Fruit fly (Drosophila melanogaster) whole organism, wandering third instar larva: ENCODE measurements around the gene ppk14.

Experiments
- CG32264 ChIP-seq: fragments of 200-800 bp; sonication (Bioruptor generic); optimal IDR thresholded peaks from 2 replicates; lab custom pipeline; 2016; ENCODE audit warnings: missing biosample characterization, missing genetic modification characterization
- CG9705 ChIP-seq: fragments of 200-800 bp; sonication (Bioruptor generic); optimal IDR thresholded peaks from 2 replicates; lab custom pipeline; 2018; ENCODE audit warnings: missing biosample characterization, mild to moderate bottlenecking, missing genetic modification characterization
- Dfd ChIP-seq: fragments of >200 bp; optimal IDR thresholded peaks from 2 replicates; lab custom pipeline; 2017; ENCODE audit warnings: missing biosample characterization, missing genetic modification characterization
- Dif ChIP-seq: fragments of 200-275, 200-300 bp; sonication (Bioruptor generic); optimal IDR thresholded peaks from 2 replicates; lab custom pipeline; 2018; ENCODE audit warnings: missing biosample characterization, missing genetic modification characterization; ENCODE audit not compliant: partially characterized antibody
- Hr78 ChIP-seq: fragments of >200 bp; optimal IDR thresholded peaks from 2 replicates; lab custom pipeline; 2017; ENCODE audit warnings: missing biosample characterization, missing genetic modification characterization
- Hr83 ChIP-seq: fragments of 200-300 bp; sonication (Bioruptor generic); optimal IDR thresholded peaks from 2 replicates; lab custom pipeline; 2016; ENCODE audit warnings: missing biosample characterization, mild to moderate bottlenecking, missing genetic modification characterization, moderate library complexity; ENCODE audit not compliant: poor library complexity, severe bottlenecking
- Jra ChIP-seq: sonication (Bioruptor generic); optimal IDR thresholded peaks from 2 replicates; lab custom pipeline; 2016; ENCODE audit warnings: missing biosample characterization, missing genetic modification characterization
- Mio ChIP-seq: sonication (Bioruptor generic); optimal IDR thresholded peaks from 2 replicates; lab custom pipeline; 2016; ENCODE audit warnings: missing biosample characterization, missing genetic modification characterization
- Myc ChIP-seq: fragments of >200 bp; optimal IDR thresholded peaks from 2 replicates; lab custom pipeline; 2017
- N ChIP-seq: fragments of >200 bp; optimal IDR thresholded peaks from 2 replicates; lab custom pipeline; 2018; ENCODE audit warnings: missing biosample characterization, missing external identifiers, missing genetic modification characterization
- OdsH ChIP-seq: fragments of 200-800 bp; sonication (Bioruptor generic); optimal IDR thresholded peaks from 2 replicates; lab custom pipeline; 2016; ENCODE audit warnings: missing biosample characterization, mild to moderate bottlenecking, missing genetic modification characterization
- Rel ChIP-seq, 2 experiments: fragments of 200-800 bp; sonication (Bioruptor generic) in 1 of 2; optimal IDR thresholded peaks; 2 replicates in 1 of 2; 3 replicates in 1 of 2; lab custom pipeline; 2016 to 2019; ENCODE audit warnings: mild to moderate bottlenecking in 2 of 2, missing biosample characterization in 2 of 2, missing genetic modification characterization in 2 of 2, moderate library complexity in 1 of 2
- Sp1 ChIP-seq: fragments of 200-800 bp; sonication (Bioruptor generic); optimal IDR thresholded peaks from 3 replicates; lab custom pipeline; 2019; ENCODE audit warnings: missing biosample characterization, mild to moderate bottlenecking, missing genetic modification characterization, moderate library complexity
- Vsx2 ChIP-seq: fragments of 200-300, 225-300 bp; sonication (Bioruptor generic); optimal IDR thresholded peaks from 2 replicates; lab custom pipeline; 2018; ENCODE audit warnings: missing biosample characterization, missing genetic modification characterization; ENCODE audit not compliant: partially characterized antibody
- brk ChIP-seq: fragments of 200-800 bp; sonication (Bioruptor generic); optimal IDR thresholded peaks from 2 replicates; lab custom pipeline; 2016; ENCODE audit warnings: missing biosample characterization, mild to moderate bottlenecking, missing genetic modification characterization
- dmrt93B ChIP-seq: fragments of 200-800 bp; sonication (Bioruptor generic); optimal IDR thresholded peaks from 2 replicates; lab custom pipeline; 2018; ENCODE audit warnings: missing biosample characterization, mild to moderate bottlenecking, missing genetic modification characterization
- dsf ChIP-seq: sonication (Bioruptor generic); optimal IDR thresholded peaks from 2 replicates; lab custom pipeline; 2016; ENCODE audit warnings: missing biosample characterization, missing genetic modification characterization, borderline replicate concordance
- foxo ChIP-seq, 2 experiments: fragments of 200-800 bp; sonication (Bioruptor generic); optimal IDR thresholded peaks; 2 replicates in 1 of 2; 3 replicates in 1 of 2; lab custom pipeline; 2016 to 2017; ENCODE audit warnings: missing biosample characterization in 2 of 2, missing genetic modification characterization in 2 of 2
- fru ChIP-seq: fragments of 200-800 bp; sonication (Bioruptor generic); optimal IDR thresholded peaks from 3 replicates; lab custom pipeline; 2016; ENCODE audit warnings: missing biosample characterization, mild to moderate bottlenecking, missing genetic modification characterization
- jim ChIP-seq: fragments of 175-275, 200-325 bp; sonication (Bioruptor generic); optimal IDR thresholded peaks from 2 replicates; lab custom pipeline; 2016; ENCODE audit warnings: missing biosample characterization, mild to moderate bottlenecking, missing genetic modification characterization
- rgr ChIP-seq: fragments of 200-800 bp; sonication (Bioruptor generic); optimal IDR thresholded peaks from 3 replicates; lab custom pipeline; 2016; ENCODE audit warnings: missing biosample characterization, mild to moderate bottlenecking, missing genetic modification characterization

ppk14 gene

dm6 chr2L:6380966-6381365, 26.2 kb downstream of the ppk14 start, which contains the start of gene Nepl5:
Gene Nepl5 (plus strand): TSS chr2L:6381266.
- TF ChIP-seq fru (GFP tag; lab: Kevin White, UChicago) (no peak), Rel (GFP tag; optimal IDR thresholded peaks at IDR 0.05; lab: Kevin White, UChicago) (no peak), Rel (tag; optimal IDR thresholded peaks at IDR 0.05; lab: Kevin White, UChicago) (no peak), Myc (lab: Kevin White, UChicago) (no peak), foxo (GFP tag; optimal IDR thresholded peaks at IDR 0.05; lab: Kevin White, UChicago) (no peak), dsf (GFP tag; lab: Kevin White, UChicago) (no peak), CG32264 (no peak), Hr78 (GFP tag; lab: Kevin White, UChicago) (no peak), Dfd (no peak), jim (GFP tag; lab: Kevin White, UChicago) (no peak)

DNA sequence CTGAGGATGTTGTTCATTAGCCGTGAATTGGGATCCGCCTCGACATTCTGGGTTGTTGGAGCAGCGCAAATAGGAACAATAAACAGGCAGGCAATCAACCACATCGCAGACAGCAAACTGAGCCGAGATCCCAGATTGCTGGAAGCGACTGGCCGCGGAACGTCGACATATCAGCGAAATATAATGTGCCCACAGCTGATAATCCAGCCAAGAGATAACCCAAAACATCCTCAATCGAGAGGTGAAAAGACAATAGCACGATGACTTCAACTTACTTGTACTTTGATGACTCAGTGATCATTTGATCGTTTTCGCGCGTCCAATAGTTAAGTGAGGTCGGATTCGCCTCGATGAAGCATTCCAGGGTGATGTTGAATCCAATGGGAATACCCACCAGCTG, 30.7 kb downstream of the ppk14 start, which contains the start of gene Nepl6:
TSS of gene Nepl6 (minus strand) at position 104 of the 400 bp plus-strand sequence.
- TF ChIP-seq Rel (GFP tag; optimal IDR thresholded peaks at IDR 0.05; lab: Kevin White, UChicago) (no peak), Rel (tag; optimal IDR thresholded peaks at IDR 0.05; lab: Kevin White, UChicago) (peak; percentile 49), fru (GFP tag; lab: Kevin White, UChicago) (no peak)
- TF ChIP-seq, all 38 proteins: peak for 1

DNA sequence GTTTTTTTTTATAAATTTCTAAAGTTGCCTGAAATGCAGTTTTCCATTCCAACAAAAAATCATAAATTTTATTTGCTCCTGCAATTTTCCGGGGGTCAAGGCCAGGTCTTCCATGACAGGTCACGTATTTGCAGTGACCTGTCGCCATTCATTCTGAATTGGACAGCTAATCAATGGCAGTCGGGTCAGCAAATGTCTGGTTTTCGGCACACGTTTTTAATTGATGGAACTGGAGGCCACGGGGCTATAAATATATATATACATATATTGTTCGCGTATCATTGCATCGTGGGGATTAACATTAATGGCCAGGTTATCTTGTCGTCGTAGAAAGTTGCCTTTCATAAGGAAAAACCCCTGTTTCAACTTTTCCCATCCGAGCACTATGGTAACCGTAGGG, 32.3 kb downstream of the ppk14 start:
- TF ChIP-seq Dif (no peak), Rel (GFP tag; optimal IDR thresholded peaks at IDR 0.05; lab: Kevin White, UChicago) (no peak), Rel (tag; optimal IDR thresholded peaks at IDR 0.05; lab: Kevin White, UChicago) (peak; percentile 72)

DNA sequence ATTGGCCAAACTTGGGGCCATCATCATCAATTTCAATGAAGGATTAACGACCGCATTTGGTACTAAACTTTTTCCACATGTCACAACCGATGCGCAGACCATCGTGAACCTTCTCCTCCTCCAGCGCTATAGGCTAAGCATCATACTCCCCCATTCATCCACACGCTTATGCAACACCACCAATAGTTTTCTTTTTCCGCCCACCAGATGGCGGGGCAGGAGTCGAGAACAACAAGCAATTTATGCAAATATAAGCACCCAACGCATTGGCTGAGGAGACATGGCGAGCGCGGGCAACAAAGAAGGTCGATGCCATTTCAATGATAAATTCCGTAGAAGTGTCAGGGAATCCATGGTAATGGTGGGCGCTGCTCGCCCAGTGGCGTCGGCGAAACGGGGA, 36.7 kb downstream of the ppk14 start:
- no peak for TF ChIP-seq Hr83 (GFP tag; lab: Kevin White, UChicago)
- no peak for TF ChIP-seq brk (GFP tag; lab: Kevin White, UChicago)
- no peak for TF ChIP-seq Myc (lab: Kevin White, UChicago)
- no peak for TF ChIP-seq fru (GFP tag; lab: Kevin White, UChicago)
- no peak for TF ChIP-seq rgr (GFP tag; lab: Kevin White, UChicago)
- TF ChIP-seq dmrt93B (GFP tag; lab: Kevin White, UChicago), result no peak
- TF ChIP-seq OdsH (GFP tag; lab: Kevin White, UChicago), result no peak
- TF ChIP-seq Vsx2 (GFP tag; lab: Kevin White, UChicago), result no peak
- TF ChIP-seq CG9705 (GFP tag; lab: Kevin White, UChicago), result no peak

- TF ChIP-seq Hr78 (GFP tag; lab: Kevin White, UChicago) (no peak), Mio (GFP tag; lab: Kevin White, UChicago) (no peak), OdsH (GFP tag; lab: Kevin White, UChicago) (no peak), N (GFP tag; lab: Kevin White, UChicago) (no peak), Jra (GFP tag; lab: Kevin White, UChicago) (no peak), Myc (lab: Kevin White, UChicago) (no peak), fru (GFP tag; lab: Kevin White, UChicago) (no peak), Dfd (no peak), Rel (GFP tag; optimal IDR thresholded peaks at IDR 0.05; lab: Kevin White, UChicago) (no peak), Rel (tag; optimal IDR thresholded peaks at IDR 0.05; lab: Kevin White, UChicago) (no peak), rgr (GFP tag; lab: Kevin White, UChicago) (no peak), Sp1 (no peak)
These were observed 42.4 kb downstream of the ppk14 start, which contains the start of gene CG42369 for dm6 chr2L:6397149-6397548. Gene CG42369 (minus strand): TSS chr2L:6397249.
